Fruit fly (Drosophila melanogaster): Measurements from ENCODE around the gene rhea.
A peak's percentile ranks its signal among the peaks of the same experiment; 100 is the strongest.

DNA sequence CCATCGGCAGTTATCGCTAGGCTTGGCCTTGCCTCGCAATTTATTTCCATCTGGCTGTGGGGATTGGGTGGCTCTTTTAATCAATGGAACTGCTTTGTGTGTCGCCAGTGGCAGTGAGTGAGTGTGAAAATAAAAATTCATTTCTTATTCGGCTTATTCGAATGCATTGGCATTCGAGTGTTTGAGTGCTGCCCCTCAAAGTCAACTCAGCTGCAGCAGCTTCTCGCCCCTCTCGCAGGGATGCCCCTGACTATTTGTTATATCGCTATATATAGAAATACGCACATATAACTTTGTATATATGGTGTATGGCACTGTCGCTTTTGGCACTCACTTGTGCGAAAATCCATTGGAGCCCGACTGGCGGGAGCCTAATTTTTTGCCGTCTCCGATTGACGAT is 6.0 kb downstream of the rhea start:
- TF ChIP-seq CG4496 (GFP tag; IDR thresholded peaks at IDR 0.05) (0 out of 3 replicates have a peak, but pooled peaks have one; percentile 30), Pif1A (GFP tag; optimal IDR thresholded peaks at IDR 0.05) (no peak), CG15710 (tag; optimal IDR thresholded peaks at IDR 0.05) (no peak), CG8159 (tag; optimal IDR thresholded peaks at IDR 0.05) (no peak), D1 (tag; optimal IDR thresholded peaks at IDR 0.05) (no peak), CG17806 (tag; optimal IDR thresholded peaks at IDR 0.05) (no peak), rn (GFP tag; IDR thresholded peaks at IDR 0.05) (no peak), Snoo (tag; optimal IDR thresholded peaks at IDR 0.05) (no peak), EcR (GFP tag; optimal IDR thresholded peaks at IDR 0.05) (peak; percentile 43), CG34367 (tag; optimal IDR thresholded peaks at IDR 0.05) (no peak), CG10348 (GFP tag; IDR thresholded peaks at IDR 0.05) (no peak), CG14655 (GFP tag; optimal IDR thresholded peaks at IDR 0.05) (peak; percentile 5)

Measured in whole organism, pupa.